Fruit fly (Drosophila melanogaster) whole organism, embryonic: ENCODE data around the gene PH4alphaNE3.
A peak's percentile ranks its signal among the peaks of the same experiment; 100 is the strongest.

Experiments
- Abd-B ChIP-seq: fragments of 200-800 bp; sonication (Bioruptor generic); optimal IDR thresholded peaks from 2 replicates; lab custom pipeline; 2018; ENCODE audit warnings: missing biosample characterization, mild to moderate bottlenecking, missing genetic modification characterization, moderate library complexity
- CG10267 ChIP-seq: fragments of 200-800 bp; sonication (Bioruptor generic); optimal IDR thresholded peaks from 2 replicates; lab custom pipeline; 2018; ENCODE audit warnings: missing biosample characterization, mild to moderate bottlenecking, missing genetic modification characterization, moderate library complexity
- CG10959 ChIP-seq: fragments of 200-800 bp; sonication (Bioruptor generic); IDR thresholded peaks from 2 replicates; pipeline ENCODE4 v1.3.6; 2022; ENCODE audit warnings: missing biosample characterization, missing genetic modification characterization
- CG10979 ChIP-seq: fragments of 200-800 bp; sonication (Bioruptor generic); optimal IDR thresholded peaks from 2 replicates; lab custom pipeline; 2018; ENCODE audit warnings: missing biosample characterization, mild to moderate bottlenecking, missing genetic modification characterization, moderate library complexity
- CG11504 ChIP-seq: fragments of 200-800 bp; sonication (Bioruptor generic); optimal IDR thresholded peaks from 3 replicates; lab custom pipeline; 2019; ENCODE audit warnings: missing biosample characterization, mild to moderate bottlenecking, missing genetic modification characterization, moderate library complexity
- CG12071 ChIP-seq: fragments of 200-800 bp; sonication (Bioruptor generic); optimal IDR thresholded peaks from 3 replicates; lab custom pipeline; 2018; ENCODE audit warnings: missing biosample characterization, mild to moderate bottlenecking, missing genetic modification characterization
- CG12219 ChIP-seq: fragments of 200-800 bp; sonication (Bioruptor generic); optimal IDR thresholded peaks from 3 replicates; lab custom pipeline; 2018; ENCODE audit warnings: missing biosample characterization, mild to moderate bottlenecking, missing genetic modification characterization
- CG15514 ChIP-seq: fragments of 200-800 bp; sonication (Bioruptor generic); optimal IDR thresholded peaks from 3 replicates; lab custom pipeline; 2017; ENCODE audit warnings: missing biosample characterization, missing genetic modification characterization, mild to moderate bottlenecking, moderate library complexity, missing genetic modification reagents
- CG1603 ChIP-seq: fragments of 200-800 bp; sonication (Bioruptor generic); optimal IDR thresholded peaks from 2 replicates; lab custom pipeline; 2019; ENCODE audit warnings: missing biosample characterization, mild to moderate bottlenecking, missing genetic modification characterization, moderate library complexity
- CG1647 ChIP-seq: fragments of 200-800 bp; sonication (Bioruptor generic); optimal IDR thresholded peaks from 3 replicates; lab custom pipeline; 2016; ENCODE audit warnings: missing biosample characterization, missing genetic modification characterization
- CG17385 ChIP-seq: fragments of 200-800 bp; sonication (Bioruptor generic); optimal IDR thresholded peaks from 3 replicates; lab custom pipeline; 2018; ENCODE audit warnings: missing biosample characterization, mild to moderate bottlenecking, missing genetic modification characterization
- CG1792 ChIP-seq: fragments of 200-800 bp; sonication (Bioruptor generic); optimal IDR thresholded peaks from 2 replicates; lab custom pipeline; 2016; ENCODE audit warnings: missing biosample characterization, missing genetic modification characterization
- CG2875 ChIP-seq: fragments of 200-800 bp; sonication (Bioruptor generic); optimal IDR thresholded peaks from 2 replicates; lab custom pipeline; 2017; ENCODE audit warnings: missing biosample characterization, mild to moderate bottlenecking, missing genetic modification characterization, missing genetic modification reagents
- CG30431 ChIP-seq: fragments of 200-800 bp; sonication (Bioruptor generic); optimal IDR thresholded peaks from 2 replicates; lab custom pipeline; 2017; ENCODE audit warnings: missing biosample characterization, missing genetic modification characterization
- CG31365 ChIP-seq: fragments of 200-800 bp; sonication (Bioruptor generic); optimal IDR thresholded peaks from 2 replicates; lab custom pipeline; 2018; ENCODE audit warnings: missing biosample characterization, mild to moderate bottlenecking, missing genetic modification characterization
- CG3407 ChIP-seq: fragments of 200-800 bp; sonication (Bioruptor generic); optimal IDR thresholded peaks from 2 replicates; lab custom pipeline; 2018; ENCODE audit warnings: missing biosample characterization, mild to moderate bottlenecking, missing genetic modification characterization
- CG3726 ChIP-seq: fragments of 200-800 bp; sonication (Bioruptor generic); IDR thresholded peaks from 3 replicates; pipeline ENCODE4, ENCODE4 v1.3.6; 2022; ENCODE audit warnings: missing biosample characterization, missing genetic modification characterization
- CG4820 ChIP-seq: fragments of 200-800 bp; sonication (Bioruptor generic); optimal IDR thresholded peaks from 3 replicates; lab custom pipeline; 2016; ENCODE audit warnings: missing biosample characterization, missing genetic modification characterization
- CG5245 ChIP-seq: fragments of 200-800 bp; sonication (Bioruptor generic); optimal IDR thresholded peaks from 3 replicates; lab custom pipeline; 2016; ENCODE audit warnings: missing biosample characterization, missing genetic modification characterization
- CG7839 ChIP-seq: fragments of 200-800 bp; sonication (Bioruptor generic); optimal IDR thresholded peaks from 3 replicates; lab custom pipeline; 2018; ENCODE audit warnings: missing biosample characterization, mild to moderate bottlenecking, missing genetic modification characterization, moderate library complexity
- CG8359 ChIP-seq: fragments of 200-800 bp; sonication (Bioruptor generic); optimal IDR thresholded peaks from 2 replicates; lab custom pipeline; 2017; ENCODE audit warnings: missing biosample characterization, mild to moderate bottlenecking, missing genetic modification characterization, borderline replicate concordance
- CG9609 ChIP-seq: fragments of 200-800 bp; sonication (Bioruptor generic); optimal IDR thresholded peaks from 3 replicates; lab custom pipeline; 2016; ENCODE audit warnings: missing biosample characterization, missing genetic modification characterization
- CG9797 ChIP-seq: fragments of 200-800 bp; sonication (Bioruptor generic); optimal IDR thresholded peaks from 3 replicates; lab custom pipeline; 2018; ENCODE audit warnings: missing biosample characterization, mild to moderate bottlenecking, missing genetic modification characterization
- CHES-1-like ChIP-seq: fragments of 200-800 bp; sonication (Bioruptor generic); optimal IDR thresholded peaks from 2 replicates; lab custom pipeline; 2016; ENCODE audit warnings: missing biosample characterization, missing genetic modification characterization
- D19A ChIP-seq: fragments of 200-800 bp; optimal IDR thresholded peaks from 3 replicates; lab custom pipeline; 2019; ENCODE audit warnings: missing biosample characterization, mild to moderate bottlenecking, missing genetic modification characterization, moderate library complexity
- Dad ChIP-seq: fragments of 200-800 bp; sonication (Bioruptor generic); optimal IDR thresholded peaks from 3 replicates; lab custom pipeline; 2016; ENCODE audit warnings: missing biosample characterization, missing genetic modification characterization
- Doc2 ChIP-seq: fragments of 200-800 bp; sonication (Bioruptor generic); IDR thresholded peaks from 2 replicates; pipeline ENCODE4 v1.3.6; 2022; ENCODE audit warnings: missing biosample characterization, missing genetic modification characterization
- Hr78 ChIP-seq, 2 experiments: fragments of 200-800 bp in 1 of 2; fragments of >200 bp in 1 of 2; sonication (Bioruptor generic) in 1 of 2; optimal IDR thresholded peaks; 2 replicates each; lab custom pipeline; 2017 to 2019; ENCODE audit warnings: missing biosample characterization in 2 of 2, missing genetic modification characterization in 2 of 2, mild to moderate bottlenecking in 1 of 2, moderate library complexity in 1 of 2
- NC2β ChIP-seq: fragments of 200-800 bp; sonication (Bioruptor generic); optimal IDR thresholded peaks from 2 replicates; lab custom pipeline; 2016; ENCODE audit warnings: missing biosample characterization, missing genetic modification characterization
- Stat92E ChIP-seq, 3 experiments: fragments of >200 bp in 2 of 3; fragments of 200-800 bp in 1 of 3; sonication (Bioruptor generic) in 1 of 3; optimal IDR thresholded peaks; 2 replicates each; lab custom pipeline; 2017 to 2019; ENCODE audit warnings: missing biosample characterization in 3 of 3, missing genetic modification characterization in 3 of 3, mild to moderate bottlenecking in 1 of 3, moderate library complexity in 1 of 3
- aop ChIP-seq: fragments of 200-800 bp; sonication (Bioruptor generic); IDR thresholded peaks from 2 replicates; pipeline ENCODE4 v1.3.6; 2022; ENCODE audit warnings: missing biosample characterization, missing genetic modification characterization
- ap ChIP-seq: fragments of 200-800 bp; sonication (Bioruptor generic); IDR thresholded peaks from 2 replicates; pipeline ENCODE4 v1.3.6; 2022; ENCODE audit warnings: missing biosample characterization, missing genetic modification characterization
- ems ChIP-seq: fragments of 200-800 bp; sonication (Bioruptor generic); optimal IDR thresholded peaks from 3 replicates; lab custom pipeline; 2016; ENCODE audit warnings: missing biosample characterization, missing genetic modification characterization
- gsb ChIP-seq: fragments of 200-800 bp; sonication (Bioruptor generic); IDR thresholded peaks from 2 replicates; pipeline ENCODE4 v1.3.6; 2022; ENCODE audit warnings: missing biosample characterization, missing genetic modification characterization
- h ChIP-seq: fragments of >200 bp; optimal IDR thresholded peaks from 2 replicates; lab custom pipeline; 2017
- hth ChIP-seq: fragments of >200 bp; optimal IDR thresholded peaks from 2 replicates; lab custom pipeline; 2017; ENCODE audit warnings: inconsistent platforms
- kay ChIP-seq: fragments of 200-800 bp; sonication (Bioruptor generic); optimal IDR thresholded peaks from 2 replicates; lab custom pipeline; 2016; ENCODE audit warnings: missing biosample characterization, missing genetic modification characterization
- kni ChIP-seq: fragments of 200-800 bp; sonication (Bioruptor generic); optimal IDR thresholded peaks from 3 replicates; lab custom pipeline; 2017; ENCODE audit warnings: mild to moderate bottlenecking, missing biosample characterization, missing genetic modification reagents, missing genetic modification characterization
- lov ChIP-seq, 2 experiments: fragments of 200-800 bp in 1 of 2; fragments of >200 bp in 1 of 2; sonication (Bioruptor generic) in 1 of 2; IDR thresholded peaks in 1 of 2; optimal IDR thresholded peaks in 1 of 2; 2 replicates in 1 of 2; 3 replicates in 1 of 2; pipeline versions ENCODE4 v1.3.6 to Lab custom; 2017 to 2022; ENCODE audit warnings: missing biosample characterization in 1 of 2, missing genetic modification characterization in 1 of 2
- nau ChIP-seq: fragments of 200-800 bp; sonication (Bioruptor generic); optimal IDR thresholded peaks from 3 replicates; lab custom pipeline; 2017; ENCODE audit warnings: missing biosample characterization, mild to moderate bottlenecking, missing genetic modification characterization, missing genetic modification reagents
- nmo ChIP-seq: fragments of 200-800 bp; sonication (Bioruptor generic); optimal IDR thresholded peaks from 2 replicates; lab custom pipeline; 2018; ENCODE audit warnings: missing biosample characterization, mild to moderate bottlenecking, missing genetic modification characterization, moderate library complexity
- pnt ChIP-seq: fragments of 200-800 bp; sonication (Bioruptor generic); optimal IDR thresholded peaks from 3 replicates; lab custom pipeline; 2016; ENCODE audit warnings: missing biosample characterization, missing genetic modification characterization
- shn ChIP-seq: fragments of 200-800 bp; sonication (Bioruptor generic); optimal IDR thresholded peaks from 3 replicates; lab custom pipeline; 2016; ENCODE audit warnings: missing biosample characterization, missing genetic modification characterization
- slbo ChIP-seq: fragments of 200-800 bp; sonication (Bioruptor generic); IDR thresholded peaks from 2 replicates; pipeline ENCODE4 v1.3.6; 2022; ENCODE audit warnings: missing biosample characterization, missing genetic modification characterization
- slp2 ChIP-seq: fragments of 200-800 bp; sonication (Bioruptor generic); optimal IDR thresholded peaks from 2 replicates; lab custom pipeline; 2016; ENCODE audit warnings: missing biosample characterization, missing genetic modification characterization
- tll ChIP-seq, 2 experiments: fragments of 200-800 bp in 1 of 2; fragments of >200 bp in 1 of 2; sonication (Bioruptor generic) in 1 of 2; optimal IDR thresholded peaks; 2 replicates each; lab custom pipeline; 2017 to 2019; ENCODE audit warnings: missing biosample characterization in 2 of 2, missing genetic modification characterization in 2 of 2, mild to moderate bottlenecking in 1 of 2, moderate library complexity in 1 of 2
- wek ChIP-seq: fragments of 200-800 bp; sonication (Bioruptor generic); optimal IDR thresholded peaks from 3 replicates; lab custom pipeline; 2018; ENCODE audit warnings: missing biosample characterization, mild to moderate bottlenecking, missing genetic modification characterization, moderate library complexity

PH4alphaNE3 gene

DNA sequence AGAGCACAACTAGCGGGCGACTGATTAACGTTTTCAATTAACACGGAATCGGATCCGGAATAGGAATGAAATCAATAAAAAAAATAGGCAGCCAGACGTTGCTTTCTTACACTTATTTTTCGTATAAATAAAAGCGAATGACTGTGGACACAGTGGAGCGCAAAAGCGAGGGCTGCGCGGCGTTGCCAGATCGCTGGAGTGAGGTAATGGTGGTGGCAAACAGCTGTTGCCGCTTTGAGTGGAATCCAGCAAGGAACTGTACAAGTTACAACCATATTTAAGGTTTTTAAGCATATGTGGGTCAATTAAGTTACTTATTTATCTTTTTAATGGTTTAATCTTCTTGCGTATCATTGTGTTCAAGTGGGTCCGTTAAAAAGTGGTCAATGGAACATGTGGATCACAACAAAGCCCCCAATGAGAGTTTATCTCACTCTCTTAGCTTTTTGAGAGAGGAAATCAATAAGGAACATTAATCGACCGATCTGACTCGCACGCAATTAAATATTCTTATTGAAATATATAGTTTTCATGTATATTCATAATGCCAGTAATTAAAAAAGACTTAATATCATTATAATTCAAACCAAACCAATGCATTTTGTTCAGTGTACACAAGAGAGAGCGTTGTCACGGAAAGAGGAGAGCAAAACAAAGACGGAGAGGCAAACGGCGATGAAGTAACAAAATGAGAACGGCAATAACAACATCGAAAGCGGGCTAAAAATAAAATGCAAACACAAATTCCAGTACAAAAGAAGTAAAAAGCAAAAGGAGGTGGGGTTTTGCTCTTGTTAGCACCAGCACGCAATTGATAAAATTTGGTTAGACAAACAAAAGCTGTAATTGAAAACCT lies 3.6 kb upstream of the PH4alphaNE3 start (continued):
- TF ChIP-seq CG30431 (GFP tag; lab: Kevin White, UChicago) (peak; percentile 76), CG10959 (GFP tag; lab: Robert Waterston, UW) (peak; percentile 81), CG10267 (tag; lab: Kevin White, UChicago) (peak; percentile 88), h (lab: Kevin White, UChicago) (no peak), CHES-1-like (GFP tag; lab: Kevin White, UChicago) (peak; percentile 86), CG5245 (peak; percentile 90), ems (GFP tag; lab: Kevin White, UChicago) (peak; percentile 93), CG3407 (peak; percentile 82), Doc2 (GFP tag; lab: Robert Waterston, UW) (0 out of 2 replicates have a peak, but pooled peaks have one; percentile 43), CG1647 (GFP tag; lab: Kevin White, UChicago) (peak; percentile 68), CG17385 (GFP tag; lab: Kevin White, UChicago) (peak; percentile 88), CG4820 (GFP tag; lab: Kevin White, UChicago) (peak; percentile 82), CG1792 (peak; percentile 82), Dad (peak; percentile 86), kay (GFP tag; lab: Kevin White, UChicago) (peak; percentile 83), Hr78 (GFP tag; optimal IDR thresholded peaks at IDR 0.05; lab: Kevin White, UChicago) (peak in 1 of 2 experiments; percentile 55), Abd-B (GFP tag; lab: Kevin White, UChicago) (peak; percentile 70), hth (lab: Kevin White, UChicago) (no peak), shn (GFP tag; lab: Kevin White, UChicago) (peak; percentile 74), ap (GFP tag; lab: Robert Waterston, UW) (peak; percentile 92), CG31365 (tag; lab: Kevin White, UChicago) (peak; percentile 63), lov (optimal IDR thresholded peaks at IDR 0.05; lab: Kevin White, UChicago) (no peak), lov (GFP tag; IDR thresholded peaks at IDR 0.05; lab: Robert Waterston, UW) (peak; percentile 96), wek (GFP tag; lab: Kevin White, UChicago) (peak; percentile 73), kni (GFP tag; lab: Kevin White, UChicago) (no peak), CG9797 (peak; percentile 6), CG11504 (peak; percentile 90), gsb (peak; percentile 85), CG10979 (tag; lab: Kevin White, UChicago) (peak; percentile 90), aop (GFP tag; lab: Robert Waterston, UW) (peak; percentile 81), CG7839 (tag; lab: Kevin White, UChicago) (peak; percentile 95), nmo (GFP tag; lab: Kevin White, UChicago) (peak; percentile 92), CG12219 (peak; percentile 90), CG1603 (tag; lab: Kevin White, UChicago) (peak; percentile 90), D19A (tag; lab: Kevin White, UChicago) (peak; percentile 86), CG9609 (GFP tag; lab: Kevin White, UChicago) (peak; percentile 81), CG8359 (GFP tag; lab: Kevin White, UChicago) (peak; percentile 53), CG15514 (GFP tag; lab: Kevin White, UChicago) (peak; percentile 82), slp2 (GFP tag; lab: Kevin White, UChicago) (peak; percentile 82), slbo (peak; percentile 94), CG12071 (GFP tag; lab: Kevin White, UChicago) (peak; percentile 93), CG2875 (GFP tag; lab: Kevin White, UChicago) (peak; percentile 85), pnt (GFP tag; lab: Kevin White, UChicago) (peak; percentile 69), NC2β (peak; percentile 91), nau (GFP tag; lab: Kevin White, UChicago) (peak; percentile 87), CG3726 (GFP tag; lab: Robert Waterston, UW) (peak; percentile 93), tll (GFP tag; optimal IDR thresholded peaks at IDR 0.05; lab: Kevin White, UChicago) (peak in 1 of 2 experiments; percentile 6), Stat92E (GFP tag; optimal IDR thresholded peaks at IDR 0.05; lab: Kevin White, UChicago) (peak in 1 of 3 experiments; percentile 49)
